Fruit fly (Drosophila melanogaster) whole organism, embryonic: ENCODE measurements around the gene CG3078.

Experiments
- CG11560 ChIP-seq: fragments of 200-800 bp; sonication (Bioruptor generic); IDR thresholded peaks from 3 replicates; pipeline ENCODE4 v1.3.6; 2022; ENCODE audit warnings: missing biosample characterization, missing genetic modification characterization
- CG13624 ChIP-seq: fragments of 200-800 bp; sonication (Bioruptor generic); optimal IDR thresholded peaks from 2 replicates; lab custom pipeline; 2016; ENCODE audit warnings: missing biosample characterization, missing genetic modification characterization
- CG33213 ChIP-seq: fragments of 200-800 bp; sonication (Bioruptor generic); optimal IDR thresholded peaks from 3 replicates; lab custom pipeline; 2016; ENCODE audit warnings: missing biosample characterization, missing genetic modification characterization
- Dip2 ChIP-seq: fragments of 200-800 bp; sonication (Bioruptor generic); IDR thresholded peaks from 2 replicates; pipeline ENCODE4 v1.3.6; 2022; ENCODE audit warnings: missing biosample characterization, missing genetic modification characterization
- Dp ChIP-seq: fragments of 200-800 bp; sonication (Bioruptor generic); optimal IDR thresholded peaks from 2 replicates; lab custom pipeline; 2018; ENCODE audit warnings: missing biosample characterization, mild to moderate bottlenecking, missing genetic modification characterization, moderate library complexity
- Ssrp ChIP-seq: fragments of 200-800 bp; sonication (Bioruptor generic); optimal IDR thresholded peaks from 2 replicates; lab custom pipeline; 2018; ENCODE audit warnings: missing biosample characterization, mild to moderate bottlenecking, missing genetic modification characterization, moderate library complexity
- klu ChIP-seq: fragments of 200-800 bp; sonication (Bioruptor generic); IDR thresholded peaks from 2 replicates; pipeline ENCODE4 v1.3.6; 2022; ENCODE audit warnings: missing biosample characterization, missing genetic modification characterization

dm6 chrX:2259763-2260162 is at the start of gene CG3078:
- TF ChIP-seq CG33213 (GFP tag; lab: Kevin White, UChicago) = no peak
- no peak for TF ChIP-seq Dp (GFP tag; lab: Kevin White, UChicago)
- TF ChIP-seq CG11560 (tag; lab: Robert Waterston, UW) = no peak
- no peak for TF ChIP-seq Dip2 (GFP tag; lab: Robert Waterston, UW)
- TF ChIP-seq CG13624 (GFP tag; lab: Kevin White, UChicago) = no peak
- TF ChIP-seq klu (GFP tag; lab: Robert Waterston, UW) = no peak
- TF ChIP-seq Ssrp (tag; lab: Kevin White, UChicago) = no peak
